Worm (Caenorhabditis elegans): ENCODE measurements around the gene clec-239.

clec-239 gene

DNA sequence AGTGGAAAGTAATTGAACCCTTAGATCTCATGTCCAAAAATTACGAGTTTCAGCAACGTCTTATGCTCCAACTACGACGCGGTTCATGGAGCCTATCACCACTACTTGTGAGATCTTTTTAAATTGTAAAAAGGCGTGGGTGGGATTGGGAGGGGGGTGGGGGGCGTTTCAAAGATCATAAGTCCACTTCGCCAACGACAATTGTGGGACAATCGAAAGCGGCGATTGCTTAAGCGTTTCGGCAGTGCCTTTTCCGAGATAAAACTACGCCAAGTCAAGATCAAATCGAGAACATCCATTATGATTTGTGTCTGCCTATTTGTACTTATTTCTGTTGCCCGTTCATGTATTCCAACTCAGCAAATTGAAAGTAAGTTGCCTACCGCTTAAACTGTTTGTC lies at the start of gene clec-239:
clec-239 (plus strand) TSS at position 301 of the 400 bp plus-strand sequence.
- TF ChIP-seq ceh-45 (GFP tag; IDR thresholded peaks at IDR 0.05), result no peak
- no peak for TF ChIP-seq fkh-10 (GFP tag; optimal IDR thresholded peaks at IDR 0.05)
- TF ChIP-seq pha-2 (tag; optimal IDR thresholded peaks at IDR 0.05), result no peak
- TF ChIP-seq C38D4.7 (GFP tag; optimal IDR thresholded peaks at IDR 0.05), result no peak
- no peak for TF ChIP-seq ceh-31 (tag; optimal IDR thresholded peaks at IDR 0.05)
- TF ChIP-seq tbx-2 (tag; optimal IDR thresholded peaks at IDR 0.05), result no peak
- TF ChIP-seq dve-1 (tag; optimal IDR thresholded peaks at IDR 0.05), result no peak
- TF ChIP-seq ttx-3 (tag; optimal IDR thresholded peaks at IDR 0.05), result no peak
- TF ChIP-seq F13H6.1 (tag; optimal IDR thresholded peaks at IDR 0.05), result no peak
- no peak for TF ChIP-seq unc-42 (tag; optimal IDR thresholded peaks at IDR 0.05)
- TF ChIP-seq sox-4 (tag; optimal IDR thresholded peaks at IDR 0.05), result no peak
- TF ChIP-seq pqm-1 (tag; optimal IDR thresholded peaks at IDR 0.05), result no peak
- no peak for TF ChIP-seq pha-4 (tag; optimal IDR thresholded peaks at IDR 0.05)

DNA sequence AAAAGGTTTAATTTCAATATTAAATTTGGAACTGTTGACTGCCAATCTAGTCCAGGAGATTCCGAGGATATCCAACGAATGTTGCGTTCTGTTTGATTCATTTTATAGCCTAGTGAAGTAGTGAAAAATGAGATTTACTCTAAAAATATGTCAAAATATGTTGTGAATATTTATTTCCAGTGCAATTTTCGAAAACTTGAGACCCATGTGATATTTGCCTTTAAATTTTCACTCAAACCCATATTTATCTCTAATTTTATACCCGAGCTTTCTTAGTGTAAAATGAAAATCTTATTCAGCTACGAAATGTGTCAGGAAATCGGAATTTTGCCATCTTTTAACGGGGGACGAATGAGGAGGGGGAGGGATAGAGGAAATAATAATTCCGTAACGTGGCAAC lies 46.5 kb upstream of the clec-239 start, which contains the start of gene F09C6.16:
F09C6.16 (minus strand) TSS at position 101 of the 400 bp plus-strand sequence.
- no peak for TF ChIP-seq C38D4.7 (GFP tag; optimal IDR thresholded peaks at IDR 0.05)
- TF ChIP-seq lim-6 (tag; optimal IDR thresholded peaks at IDR 0.05), result no peak
- no peak for TF ChIP-seq F13H6.1 (tag; optimal IDR thresholded peaks at IDR 0.05)
- no peak for TF ChIP-seq hlh-8 (tag; optimal IDR thresholded peaks at IDR 0.05)
- TF ChIP-seq pha-2 (tag; optimal IDR thresholded peaks at IDR 0.05), result no peak
- no peak for TF ChIP-seq K02D7.2 (tag; optimal IDR thresholded peaks at IDR 0.05)
- no peak for TF ChIP-seq T23F11.4 (GFP tag; optimal IDR thresholded peaks at IDR 0.05)
- no peak for TF ChIP-seq nfya-1 (tag; optimal IDR thresholded peaks at IDR 0.05)
- no peak for TF ChIP-seq ceh-14 (tag; optimal IDR thresholded peaks at IDR 0.05)
- no peak for TF ChIP-seq fax-1 (tag; optimal IDR thresholded peaks at IDR 0.05)
- no peak for TF ChIP-seq pat-9 (tag; optimal IDR thresholded peaks at IDR 0.05)
- no peak for TF ChIP-seq dve-1 (tag; optimal IDR thresholded peaks at IDR 0.05)
- no peak for TF ChIP-seq ttx-3 (tag; optimal IDR thresholded peaks at IDR 0.05)
- TF ChIP-seq sox-2 (GFP tag; IDR thresholded peaks at IDR 0.05), result no peak
- TF ChIP-seq hlh-30 (tag; optimal IDR thresholded peaks at IDR 0.05; ENCODE audit: insufficient read depth), result no peak
- TF ChIP-seq zip-5 (tag; optimal IDR thresholded peaks at IDR 0.05), result no peak
- no peak for TF ChIP-seq ahr-1 (tag; optimal IDR thresholded peaks at IDR 0.05)
- no peak for TF ChIP-seq hlh-13 (GFP tag; optimal IDR thresholded peaks at IDR 0.05)

DNA sequence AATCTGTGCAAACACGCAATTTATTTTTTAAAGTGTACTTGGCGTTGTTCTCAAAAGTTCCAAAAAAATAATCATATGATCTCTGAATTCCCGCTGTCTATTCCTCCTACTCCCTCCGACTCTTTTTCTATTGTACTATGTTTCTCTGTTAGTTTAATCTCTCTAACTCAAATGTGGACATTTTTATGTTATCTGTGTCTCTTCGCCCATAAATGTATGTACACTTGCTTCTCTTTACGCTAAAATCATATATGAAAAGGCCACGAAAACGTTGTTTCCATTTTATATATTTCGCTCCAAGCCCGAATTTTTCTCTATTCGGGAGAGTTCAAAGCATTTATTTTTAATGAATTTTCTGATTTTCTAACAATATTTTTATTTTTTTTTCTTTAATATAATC lies 45.5 kb upstream of the clec-239 start:
- TF ChIP-seq ceh-22 (tag; optimal IDR thresholded peaks at IDR 0.05), result no peak

ce11 chrV:16911294-16911693 lies 45.0 kb upstream of the clec-239 start:
- TF ChIP-seq Y22D7AL.16 (tag; optimal IDR thresholded peaks at IDR 0.05) (no peak), elt-2 (tag; optimal IDR thresholded peaks at IDR 0.05) (peak; percentile 14)

- TF ChIP-seq F13H6.1 (tag; optimal IDR thresholded peaks at IDR 0.05) (no peak), pat-9 (tag; optimal IDR thresholded peaks at IDR 0.05) (no peak), tbx-7 (tag; optimal IDR thresholded peaks at IDR 0.05) (no peak), pax-1 (tag; optimal IDR thresholded peaks at IDR 0.05) (no peak), ttx-3 (tag; optimal IDR thresholded peaks at IDR 0.05) (no peak), pros-1 (tag; optimal IDR thresholded peaks at IDR 0.05) (no peak), lin-11 (tag; optimal IDR thresholded peaks at IDR 0.05) (no peak), rnt-1 (tag; optimal IDR thresholded peaks at IDR 0.05) (no peak), nfya-1 (tag; optimal IDR thresholded peaks at IDR 0.05) (no peak), K09A11.1 (tag; optimal IDR thresholded peaks at IDR 0.05; ENCODE audit: insufficient read depth) (no peak), pha-2 (tag; optimal IDR thresholded peaks at IDR 0.05) (no peak), unc-42 (tag; optimal IDR thresholded peaks at IDR 0.05) (no peak), ets-4 (tag; optimal IDR thresholded peaks at IDR 0.05) (no peak), K02D7.2 (tag; optimal IDR thresholded peaks at IDR 0.05) (no peak), ceh-9 (tag; optimal IDR thresholded peaks at IDR 0.05) (no peak), unc-86 (tag; optimal IDR thresholded peaks at IDR 0.05) (no peak)
Measured at ce11 chrV:16911934-16912333, 44.4 kb upstream of the clec-239 start, which contains the start of gene nhr-116. Gene nhr-116 (plus strand): TSS chrV:16912234.
